Fruit fly (Drosophila melanogaster) whole organism, embryonic: ENCODE measurements around the gene CG15537.

Source experiments
- BEAF-32 ChIP-seq: fragments of 200-800 bp; sonication (Bioruptor generic); optimal IDR thresholded peaks from 3 replicates; lab custom pipeline; 2017; ENCODE audit warnings: missing biosample characterization, missing genetic modification characterization, mild to moderate bottlenecking, moderate library complexity, missing genetic modification reagents
- Bgb ChIP-seq: fragments of 200-800 bp; sonication (Bioruptor generic); IDR thresholded peaks from 2 replicates; pipeline ENCODE4 v1.3.6; 2022; ENCODE audit warnings: missing biosample characterization, missing genetic modification characterization; ENCODE audit not compliant: partially characterized antibody
- Bteb2 ChIP-seq: fragments of 200-800 bp; sonication (Bioruptor generic); optimal IDR thresholded peaks from 2 replicates; lab custom pipeline; 2016; ENCODE audit warnings: missing biosample characterization, missing genetic modification characterization
- CG10654 ChIP-seq: fragments of 200-800 bp; sonication (Bioruptor generic); optimal IDR thresholded peaks from 2 replicates; lab custom pipeline; 2016; ENCODE audit warnings: missing biosample characterization, missing genetic modification characterization
- CG11085 ChIP-seq: fragments of 200-800 bp; sonication (Bioruptor generic); IDR thresholded peaks from 2 replicates; pipeline ENCODE4 v1.3.6; 2022; ENCODE audit warnings: missing biosample characterization, missing genetic modification characterization
- CG11247 ChIP-seq: fragments of 200-800 bp; sonication (Bioruptor generic); IDR thresholded peaks from 2 replicates; pipeline ENCODE4 v1.3.6; 2022; ENCODE audit warnings: missing biosample characterization, missing genetic modification characterization
- CG11456 ChIP-seq: fragments of 200-800 bp; sonication (Bioruptor generic); IDR thresholded peaks from 3 replicates; pipeline ENCODE4 v1.3.6; 2022; ENCODE audit warnings: missing biosample characterization, missing genetic modification characterization
- CG12071 ChIP-seq: fragments of 200-800 bp; sonication (Bioruptor generic); optimal IDR thresholded peaks from 3 replicates; lab custom pipeline; 2018; ENCODE audit warnings: missing biosample characterization, mild to moderate bottlenecking, missing genetic modification characterization
- CG13775 ChIP-seq: fragments of 200-800 bp; sonication (Bioruptor generic); optimal IDR thresholded peaks from 3 replicates; lab custom pipeline; 2017; ENCODE audit warnings: missing biosample characterization, mild to moderate bottlenecking, missing genetic modification characterization
- CG14441 ChIP-seq: fragments of 200-800 bp; sonication (Bioruptor generic); IDR thresholded peaks from 2 replicates; pipeline ENCODE4 v1.3.6; 2022; ENCODE audit warnings: missing biosample characterization, missing genetic modification characterization
- CG15479 ChIP-seq: fragments of 200-800 bp; sonication (Bioruptor generic); optimal IDR thresholded peaks from 3 replicates; lab custom pipeline; 2019; ENCODE audit warnings: missing biosample characterization, mild to moderate bottlenecking, missing genetic modification characterization, moderate library complexity
- CG15696 ChIP-seq: fragments of 200-800 bp; sonication (Bioruptor generic); optimal IDR thresholded peaks from 2 replicates; lab custom pipeline; 2019; ENCODE audit warnings: missing biosample characterization, mild to moderate bottlenecking, missing genetic modification characterization, moderate library complexity
- CG16813 ChIP-seq: fragments of 200-800 bp; sonication (Bioruptor generic); IDR thresholded peaks from 3 replicates; pipeline ENCODE4 v1.3.6; 2022; ENCODE audit warnings: missing biosample characterization, missing genetic modification characterization; ENCODE audit not compliant: partially characterized antibody
- CG1792 ChIP-seq: fragments of 200-800 bp; sonication (Bioruptor generic); optimal IDR thresholded peaks from 2 replicates; lab custom pipeline; 2016; ENCODE audit warnings: missing biosample characterization, missing genetic modification characterization
- CG18599 ChIP-seq: fragments of 200-800 bp; sonication (Bioruptor generic); optimal IDR thresholded peaks from 3 replicates; lab custom pipeline; 2017; ENCODE audit warnings: missing biosample characterization, missing genetic modification characterization, mild to moderate bottlenecking, moderate library complexity, missing genetic modification reagents
- CG2116 ChIP-seq: fragments of 200-800 bp; sonication (Bioruptor generic); optimal IDR thresholded peaks from 3 replicates; lab custom pipeline; 2018; ENCODE audit warnings: missing biosample characterization, mild to moderate bottlenecking, missing genetic modification characterization
- CG2129 ChIP-seq: fragments of 200-800 bp; sonication (Bioruptor generic); IDR thresholded peaks from 2 replicates; pipeline ENCODE4 v1.3.6; 2022; ENCODE audit warnings: missing biosample characterization, missing genetic modification characterization; ENCODE audit not compliant: partially characterized antibody
- CG31365 ChIP-seq: fragments of 200-800 bp; sonication (Bioruptor generic); optimal IDR thresholded peaks from 2 replicates; lab custom pipeline; 2018; ENCODE audit warnings: missing biosample characterization, mild to moderate bottlenecking, missing genetic modification characterization
- CG3407 ChIP-seq: fragments of 200-800 bp; sonication (Bioruptor generic); optimal IDR thresholded peaks from 2 replicates; lab custom pipeline; 2018; ENCODE audit warnings: missing biosample characterization, mild to moderate bottlenecking, missing genetic modification characterization
- CG4617 ChIP-seq: fragments of 200-800 bp; sonication (Bioruptor generic); optimal IDR thresholded peaks from 3 replicates; lab custom pipeline; 2016; ENCODE audit warnings: missing biosample characterization, missing genetic modification characterization, borderline replicate concordance
- CG6791 ChIP-seq: fragments of 200-800 bp; sonication (Bioruptor generic); IDR thresholded peaks from 3 replicates; pipeline ENCODE4 v1.3.6; 2022; ENCODE audit warnings: missing biosample characterization, missing genetic modification characterization; ENCODE audit not compliant: partially characterized antibody
- CG7556 ChIP-seq: fragments of 200-800 bp; sonication (Bioruptor generic); optimal IDR thresholded peaks from 2 replicates; lab custom pipeline; 2017; ENCODE audit warnings: missing biosample characterization, mild to moderate bottlenecking, missing genetic modification characterization
- CG8290 ChIP-seq, 3 experiments: fragments of 200-800 bp; sonication (Bioruptor generic); optimal IDR thresholded peaks; 2 replicates each; lab custom pipeline; 2016 to 2019; ENCODE audit warnings: missing biosample characterization in 3 of 3, missing genetic modification characterization in 3 of 3, mild to moderate bottlenecking in 2 of 3, moderate library complexity in 1 of 3
- CG8388 ChIP-seq: fragments of 200-800 bp; sonication (Bioruptor generic); optimal IDR thresholded peaks from 2 replicates; lab custom pipeline; 2019; ENCODE audit warnings: missing biosample characterization, mild to moderate bottlenecking, missing genetic modification characterization, moderate library complexity
- CG9437 ChIP-seq: fragments of 200-800 bp; sonication (Bioruptor generic); optimal IDR thresholded peaks from 2 replicates; lab custom pipeline; 2018; ENCODE audit warnings: missing biosample characterization, mild to moderate bottlenecking, missing genetic modification characterization
- Dek ChIP-seq: fragments of 200-800 bp; sonication (Bioruptor generic); optimal IDR thresholded peaks from 3 replicates; lab custom pipeline; 2019; ENCODE audit warnings: missing biosample characterization, mild to moderate bottlenecking, missing genetic modification characterization, moderate library complexity
- Dip2 ChIP-seq: fragments of 200-800 bp; sonication (Bioruptor generic); IDR thresholded peaks from 2 replicates; pipeline ENCODE4 v1.3.6; 2022; ENCODE audit warnings: missing biosample characterization, missing genetic modification characterization
- Dll ChIP-seq: fragments of 200-800 bp; sonication (Bioruptor generic); IDR thresholded peaks from 4 replicates; pipeline ENCODE4 v1.3.6; 2022; ENCODE audit warnings: missing biosample characterization, missing genetic modification characterization; ENCODE audit not compliant: partially characterized antibody
- HmgD ChIP-seq: fragments of 200-800 bp; sonication (Bioruptor generic); optimal IDR thresholded peaks from 3 replicates; lab custom pipeline; 2016; ENCODE audit warnings: missing biosample characterization, missing genetic modification characterization
- Hr39 ChIP-seq: fragments of >200 bp; optimal IDR thresholded peaks from 2 replicates; lab custom pipeline; 2017
- Meics ChIP-seq: fragments of 200-800 bp; sonication (Bioruptor generic); optimal IDR thresholded peaks from 2 replicates; lab custom pipeline; 2017; ENCODE audit warnings: missing biosample characterization, mild to moderate bottlenecking, missing genetic modification characterization
- Nf-YB ChIP-seq: fragments of 200-800 bp; sonication (Bioruptor generic); optimal IDR thresholded peaks from 3 replicates; lab custom pipeline; 2019; ENCODE audit warnings: missing biosample characterization, mild to moderate bottlenecking, missing genetic modification characterization, moderate library complexity
- Sin3A ChIP-seq: fragments of >200 bp; optimal IDR thresholded peaks from 2 replicates; lab custom pipeline; 2018
- Sry-δ ChIP-seq: fragments of 200-800 bp; sonication (Bioruptor generic); optimal IDR thresholded peaks from 2 replicates; lab custom pipeline; 2016; ENCODE audit warnings: missing biosample characterization, missing genetic modification characterization
- ac ChIP-seq: fragments of 200-800 bp; sonication (Bioruptor generic); optimal IDR thresholded peaks from 3 replicates; lab custom pipeline; 2017; ENCODE audit warnings: missing biosample characterization, mild to moderate bottlenecking, missing genetic modification characterization
- chn ChIP-seq: fragments of 200-800 bp; sonication (Bioruptor generic); optimal IDR thresholded peaks from 2 replicates; lab custom pipeline; 2016; ENCODE audit warnings: missing biosample characterization, missing genetic modification characterization
- dan ChIP-seq: fragments of 200-800 bp; sonication (Bioruptor generic); IDR thresholded peaks from 2 replicates; pipeline ENCODE4 v1.3.6; 2022; ENCODE audit warnings: missing biosample characterization, missing genetic modification characterization
- eyg ChIP-seq: fragments of 200-800 bp; sonication (Bioruptor generic); optimal IDR thresholded peaks from 3 replicates; lab custom pipeline; 2016; ENCODE audit warnings: missing biosample characterization, missing genetic modification characterization
- fd102C ChIP-seq: fragments of 200-800 bp; sonication (Bioruptor generic); optimal IDR thresholded peaks from 2 replicates; lab custom pipeline; 2018; ENCODE audit warnings: missing biosample characterization, mild to moderate bottlenecking, missing genetic modification characterization, moderate library complexity
- gcm2 ChIP-seq: fragments of 200-800 bp; sonication (Bioruptor generic); optimal IDR thresholded peaks from 2 replicates; lab custom pipeline; 2016; ENCODE audit warnings: missing biosample characterization, missing genetic modification characterization
- grau ChIP-seq: fragments of 200-800 bp; optimal IDR thresholded peaks from 3 replicates; lab custom pipeline; 2019; ENCODE audit warnings: missing biosample characterization, mild to moderate bottlenecking, missing genetic modification characterization, moderate library complexity
- grn ChIP-seq: fragments of 200-800 bp; sonication (Bioruptor generic); optimal IDR thresholded peaks from 3 replicates; lab custom pipeline; 2017; ENCODE audit warnings: missing biosample characterization, missing genetic modification characterization
- knrl ChIP-seq: fragments of 200-800 bp; sonication (Bioruptor generic); IDR thresholded peaks from 3 replicates; pipeline ENCODE4 v1.3.6; 2022; ENCODE audit warnings: missing biosample characterization, missing genetic modification characterization; ENCODE audit not compliant: partially characterized antibody
- nerfin-1 ChIP-seq: fragments of 200-800 bp; sonication (Bioruptor generic); optimal IDR thresholded peaks from 3 replicates; lab custom pipeline; 2019; ENCODE audit warnings: missing biosample characterization, mild to moderate bottlenecking, missing genetic modification characterization, moderate library complexity
- org-1 ChIP-seq: fragments of 200-800 bp; sonication (Bioruptor generic); optimal IDR thresholded peaks from 2 replicates; lab custom pipeline; 2017; ENCODE audit warnings: missing biosample characterization, missing genetic modification characterization
- pum ChIP-seq: fragments of 200-800 bp; sonication (Bioruptor generic); optimal IDR thresholded peaks from 2 replicates; lab custom pipeline; 2016; ENCODE audit warnings: missing biosample characterization, missing genetic modification characterization
- rib ChIP-seq: fragments of 200-800 bp; sonication (Bioruptor generic); IDR thresholded peaks from 2 replicates; pipeline ENCODE4 v1.3.6; 2022; ENCODE audit warnings: missing biosample characterization, missing genetic modification characterization
- sd ChIP-seq: fragments of 200-800 bp; sonication (Bioruptor generic); optimal IDR thresholded peaks from 3 replicates; lab custom pipeline; 2018; ENCODE audit warnings: missing biosample characterization, mild to moderate bottlenecking, missing genetic modification characterization, moderate library complexity
- wek ChIP-seq: fragments of 200-800 bp; sonication (Bioruptor generic); optimal IDR thresholded peaks from 3 replicates; lab custom pipeline; 2018; ENCODE audit warnings: missing biosample characterization, mild to moderate bottlenecking, missing genetic modification characterization, moderate library complexity

CG15537 gene

dm6 chr3R:30459066-30459935 lies 15.9 kb upstream of the CG15537 start, which contains the start of the genes CG2224 and CDase (continued):
- TF ChIP-seq sd (tag; lab: Kevin White, UChicago) (no peak), CG10654 (GFP tag; lab: Kevin White, UChicago) (no peak), grau (no peak), Sry-δ (peak; percentile 68), CG2116 (GFP tag; lab: Kevin White, UChicago) (peak; percentile 74), CG15696 (tag; lab: Kevin White, UChicago) (no peak), pum (GFP tag; lab: Kevin White, UChicago) (no peak), HmgD (GFP tag; lab: Kevin White, UChicago) (no peak), Nf-YB (GFP tag; lab: Kevin White, UChicago) (no peak), Bgb (GFP tag; lab: Robert Waterston, UW) (peak; percentile 93), Dek (no peak), knrl (GFP tag; lab: Robert Waterston, UW) (peak; percentile 77), CG16813 (GFP tag; lab: Robert Waterston, UW) (peak; percentile 84), wek (no peak), CG11456 (GFP tag; lab: Robert Waterston, UW) (no peak), BEAF-32 (GFP tag; lab: Kevin White, UChicago) (peak; percentile 82), gcm2 (GFP tag; lab: Kevin White, UChicago) (no peak), org-1 (GFP tag; lab: Kevin White, UChicago) (no peak), ac (no peak), eyg (GFP tag; lab: Kevin White, UChicago) (no peak), Hr39 (lab: Kevin White, UChicago) (no peak), CG15479 (no peak), Dll (GFP tag; lab: Robert Waterston, UW) (peak; percentile 91), CG11247 (GFP tag; lab: Robert Waterston, UW) (no peak), CG8290 (GFP tag; optimal IDR thresholded peaks at IDR 0.05; lab: Kevin White, UChicago) (no peak), CG8290 (tag; optimal IDR thresholded peaks at IDR 0.05; lab: Kevin White, UChicago) (peak in 1 of 2 experiments; percentile 48), nerfin-1 (tag; lab: Kevin White, UChicago) (no peak), CG14441 (GFP tag; lab: Robert Waterston, UW) (no peak), grn (GFP tag; lab: Kevin White, UChicago) (no peak), CG13775 (no peak), Meics (GFP tag; lab: Kevin White, UChicago) (no peak), CG31365 (tag; lab: Kevin White, UChicago) (no peak), Sin3A (lab: Kevin White, UChicago) (no peak), chn (GFP tag; lab: Kevin White, UChicago) (no peak), CG2129 (GFP tag; lab: Robert Waterston, UW) (peak; percentile 63; the same call in 1 of the 2 replicates), CG8388 (GFP tag; lab: Kevin White, UChicago) (no peak), CG11085 (GFP tag; lab: Robert Waterston, UW) (no peak), fd102C (GFP tag; lab: Kevin White, UChicago) (no peak), CG3407 (GFP tag; lab: Kevin White, UChicago) (no peak), rib (GFP tag; lab: Robert Waterston, UW) (no peak), dan (GFP tag; lab: Robert Waterston, UW) (no peak), CG6791 (GFP tag; lab: Robert Waterston, UW) (peak; percentile 92), CG1792 (GFP tag; lab: Kevin White, UChicago) (no peak), CG12071 (GFP tag; lab: Kevin White, UChicago) (no peak), CG9437 (GFP tag; lab: Kevin White, UChicago) (no peak), Bteb2 (no peak), CG7556 (GFP tag; lab: Kevin White, UChicago) (no peak), Dip2 (no peak), CG4617 (peak; percentile 16), CG18599 (GFP tag; lab: Kevin White, UChicago) (no peak)
